Fruit fly (Drosophila melanogaster) whole organism, embryonic: ENCODE measurements around the gene CG14082.

Experiments used
- Aef1 ChIP-seq: fragments of 200-800 bp; sonication (Bioruptor generic); IDR thresholded peaks from 3 replicates; pipeline ENCODE4 v1.3.6; 2022; ENCODE audit warnings: missing biosample characterization, missing genetic modification characterization
- CG10462 ChIP-seq: fragments of 200-800 bp; sonication (Bioruptor generic); optimal IDR thresholded peaks from 2 replicates; lab custom pipeline; 2016; ENCODE audit warnings: missing biosample characterization, missing genetic modification characterization
- CG10543 ChIP-seq: fragments of 200-800 bp; sonication (Bioruptor generic); optimal IDR thresholded peaks from 3 replicates; lab custom pipeline; 2017; ENCODE audit warnings: missing biosample characterization, mild to moderate bottlenecking, missing genetic modification characterization, moderate library complexity
- CG12942 ChIP-seq: fragments of 200-800 bp; sonication (Bioruptor generic); optimal IDR thresholded peaks from 3 replicates; lab custom pipeline; 2016; ENCODE audit warnings: missing biosample characterization, missing genetic modification characterization
- CG13624 ChIP-seq: fragments of 200-800 bp; sonication (Bioruptor generic); optimal IDR thresholded peaks from 2 replicates; lab custom pipeline; 2016; ENCODE audit warnings: missing biosample characterization, missing genetic modification characterization
- CG13894 ChIP-seq: fragments of 200-800 bp; sonication (Bioruptor generic); optimal IDR thresholded peaks from 3 replicates; lab custom pipeline; 2018; ENCODE audit warnings: missing biosample characterization, mild to moderate bottlenecking, missing genetic modification characterization, moderate library complexity
- CG15479 ChIP-seq: fragments of 200-800 bp; sonication (Bioruptor generic); optimal IDR thresholded peaks from 3 replicates; lab custom pipeline; 2019; ENCODE audit warnings: missing biosample characterization, mild to moderate bottlenecking, missing genetic modification characterization, moderate library complexity
- CG15601 ChIP-seq: fragments of 200-800 bp; sonication (Bioruptor generic); optimal IDR thresholded peaks from 3 replicates; lab custom pipeline; 2019; ENCODE audit warnings: missing biosample characterization, mild to moderate bottlenecking, missing genetic modification characterization, moderate library complexity
- CG17912 ChIP-seq: fragments of 200-800 bp; sonication (Bioruptor generic); optimal IDR thresholded peaks from 2 replicates; lab custom pipeline; 2018; ENCODE audit warnings: missing biosample characterization, mild to moderate bottlenecking, missing genetic modification characterization
- CG3065 ChIP-seq: fragments of 200-800 bp; sonication (Bioruptor generic); optimal IDR thresholded peaks from 2 replicates; lab custom pipeline; 2016; ENCODE audit warnings: missing biosample characterization, missing genetic modification characterization
- CG3838 ChIP-seq: fragments of 200-800 bp; sonication (Bioruptor generic); optimal IDR thresholded peaks from 3 replicates; lab custom pipeline; 2016; ENCODE audit warnings: missing biosample characterization, missing genetic modification characterization
- CG43689 ChIP-seq: fragments of 200-800 bp; sonication (Bioruptor generic); IDR thresholded peaks from 2 replicates; pipeline ENCODE4 v1.3.6; 2022; ENCODE audit warnings: missing biosample characterization, missing genetic modification characterization
- CG6272 ChIP-seq: fragments of 200-800 bp; sonication (Bioruptor generic); IDR thresholded peaks from 2 replicates; pipeline ENCODE4 v1.3.6; 2022; ENCODE audit warnings: missing biosample characterization, missing genetic modification characterization
- CG6689 ChIP-seq: fragments of 200-800 bp; sonication (Bioruptor generic); IDR thresholded peaks from 2 replicates; pipeline ENCODE4 v1.3.6; 2022; ENCODE audit warnings: missing biosample characterization, missing genetic modification characterization
- CG6765 ChIP-seq: fragments of 200-800 bp; sonication (Bioruptor generic); optimal IDR thresholded peaks from 3 replicates; lab custom pipeline; 2017; ENCODE audit warnings: missing biosample characterization, mild to moderate bottlenecking, missing genetic modification characterization
- CG7271 ChIP-seq: fragments of 200-800 bp; sonication (Bioruptor generic); optimal IDR thresholded peaks from 2 replicates; lab custom pipeline; 2018; ENCODE audit warnings: missing biosample characterization, mild to moderate bottlenecking, missing genetic modification characterization, moderate library complexity
- CG7786 ChIP-seq: fragments of 200-800 bp; sonication (Bioruptor generic); optimal IDR thresholded peaks from 2 replicates; lab custom pipeline; 2016; ENCODE audit warnings: missing biosample characterization, missing genetic modification characterization
- CG7963 ChIP-seq: fragments of 200-800 bp; sonication (Bioruptor generic); IDR thresholded peaks from 3 replicates; pipeline ENCODE4 v1.3.6; 2022; ENCODE audit warnings: missing biosample characterization, missing genetic modification characterization; ENCODE audit not compliant: partially characterized antibody
- CG8359 ChIP-seq: fragments of 200-800 bp; sonication (Bioruptor generic); optimal IDR thresholded peaks from 2 replicates; lab custom pipeline; 2017; ENCODE audit warnings: missing biosample characterization, mild to moderate bottlenecking, missing genetic modification characterization, borderline replicate concordance
- Fer1 ChIP-seq: fragments of 200-800 bp; sonication (Bioruptor generic); optimal IDR thresholded peaks from 2 replicates; lab custom pipeline; 2017; ENCODE audit warnings: missing biosample characterization, mild to moderate bottlenecking, missing genetic modification characterization
- MBD-R2 ChIP-seq: fragments of 200-800 bp; sonication (Bioruptor generic); IDR thresholded peaks from 2 replicates; pipeline ENCODE4 v1.3.6; 2022; ENCODE audit warnings: missing biosample characterization, missing genetic modification characterization
- MESR4 ChIP-seq: fragments of 200-800 bp; sonication (Bioruptor generic); optimal IDR thresholded peaks from 2 replicates; lab custom pipeline; 2018; ENCODE audit warnings: missing biosample characterization, mild to moderate bottlenecking, missing genetic modification characterization, moderate library complexity
- Neu2 ChIP-seq: fragments of 200-800 bp; sonication (Bioruptor generic); optimal IDR thresholded peaks from 3 replicates; lab custom pipeline; 2016; ENCODE audit warnings: missing biosample characterization, missing genetic modification characterization, borderline replicate concordance
- Oli ChIP-seq: fragments of 200-800 bp; sonication (Bioruptor generic); optimal IDR thresholded peaks from 2 replicates; lab custom pipeline; 2018; ENCODE audit warnings: missing biosample characterization, mild to moderate bottlenecking, missing genetic modification characterization, moderate library complexity
- Ravus ChIP-seq: fragments of 200-800 bp; sonication (Bioruptor generic); IDR thresholded peaks from 2 replicates; pipeline ENCODE4 v1.3.6; 2022; ENCODE audit warnings: missing biosample characterization, missing genetic modification characterization
- TFAM ChIP-seq: fragments of 200-800 bp; sonication (Bioruptor generic); optimal IDR thresholded peaks from 2 replicates; lab custom pipeline; 2017; ENCODE audit warnings: missing biosample characterization, missing genetic modification characterization, inconsistent platforms
- Xbp1 ChIP-seq: fragments of 200-800 bp; sonication (Bioruptor generic); optimal IDR thresholded peaks from 3 replicates; lab custom pipeline; 2016; ENCODE audit warnings: missing biosample characterization, mild to moderate bottlenecking, missing genetic modification characterization
- ara ChIP-seq: fragments of 200-800 bp; sonication (Bioruptor generic); IDR thresholded peaks from 2 replicates; pipeline ENCODE4 v1.3.6; 2022; ENCODE audit warnings: missing biosample characterization, missing genetic modification characterization
- ase ChIP-seq: fragments of 200-800 bp; sonication (Bioruptor generic); IDR thresholded peaks from 3 replicates; pipeline ENCODE4 v1.3.6; 2022; ENCODE audit warnings: missing biosample characterization, missing genetic modification characterization
- br ChIP-seq: fragments of >200 bp; optimal IDR thresholded peaks from 2 replicates; lab custom pipeline; 2017
- cato ChIP-seq: fragments of 200-800 bp; sonication (Bioruptor generic); optimal IDR thresholded peaks from 2 replicates; lab custom pipeline; 2016; ENCODE audit warnings: missing biosample characterization, missing genetic modification characterization, borderline replicate concordance
- crp ChIP-seq, 2 experiments: fragments of 200-800 bp; sonication (Bioruptor generic); optimal IDR thresholded peaks; 2 replicates in 1 of 2; 3 replicates in 1 of 2; lab custom pipeline; 2017; ENCODE audit warnings: missing biosample characterization in 2 of 2, missing genetic modification characterization in 2 of 2, mild to moderate bottlenecking in 1 of 2, moderate library complexity in 1 of 2
- da ChIP-seq: fragments of 200-800 bp; sonication (Bioruptor generic); optimal IDR thresholded peaks from 2 replicates; lab custom pipeline; 2016; ENCODE audit warnings: missing biosample characterization, missing genetic modification characterization
- eyg ChIP-seq: fragments of 200-800 bp; sonication (Bioruptor generic); optimal IDR thresholded peaks from 3 replicates; lab custom pipeline; 2016; ENCODE audit warnings: missing biosample characterization, missing genetic modification characterization
- grn ChIP-seq: fragments of 200-800 bp; sonication (Bioruptor generic); optimal IDR thresholded peaks from 3 replicates; lab custom pipeline; 2017; ENCODE audit warnings: missing biosample characterization, missing genetic modification characterization
- inv ChIP-seq: fragments of 200-800 bp; sonication (Bioruptor generic); IDR thresholded peaks from 2 replicates; pipeline ENCODE4 v1.3.6; 2022; ENCODE audit warnings: missing biosample characterization, missing genetic modification characterization; ENCODE audit not compliant: partially characterized antibody
- jumu ChIP-seq: fragments of 200-800 bp; sonication (Bioruptor generic); optimal IDR thresholded peaks from 3 replicates; lab custom pipeline; 2016; ENCODE audit warnings: missing biosample characterization, missing genetic modification characterization
- kay ChIP-seq: fragments of 200-800 bp; sonication (Bioruptor generic); optimal IDR thresholded peaks from 2 replicates; lab custom pipeline; 2016; ENCODE audit warnings: missing biosample characterization, missing genetic modification characterization
- maf-S ChIP-seq: fragments of 200-800 bp; sonication (Bioruptor generic); optimal IDR thresholded peaks from 2 replicates; lab custom pipeline; 2016; ENCODE audit warnings: missing biosample characterization, missing genetic modification characterization
- otp ChIP-seq: fragments of 200-800 bp; sonication (Bioruptor generic); IDR thresholded peaks from 3 replicates; pipeline ENCODE4, ENCODE4 v1.3.6; 2022; ENCODE audit warnings: missing biosample characterization, missing genetic modification characterization
- p53 ChIP-seq: fragments of 200-800 bp; sonication (Bioruptor generic); optimal IDR thresholded peaks from 2 replicates; lab custom pipeline; 2016; ENCODE audit warnings: missing biosample characterization, missing genetic modification characterization
- pum ChIP-seq: fragments of 200-800 bp; sonication (Bioruptor generic); optimal IDR thresholded peaks from 2 replicates; lab custom pipeline; 2016; ENCODE audit warnings: missing biosample characterization, missing genetic modification characterization
- ro ChIP-seq: fragments of 200-800 bp; sonication (Bioruptor generic); IDR thresholded peaks from 2 replicates; pipeline ENCODE4 v1.3.6; 2022; ENCODE audit warnings: missing biosample characterization, missing genetic modification characterization
- sens-2 ChIP-seq: fragments of 200-800 bp; sonication (Bioruptor generic); IDR thresholded peaks from 2 replicates; pipeline ENCODE4 v1.3.6; 2022; ENCODE audit warnings: missing biosample characterization, missing genetic modification characterization
- sim ChIP-seq: fragments of 200-800 bp; sonication (Bioruptor generic); IDR thresholded peaks from 2 replicates; pipeline ENCODE4 v1.3.6; 2022; ENCODE audit warnings: missing biosample characterization, missing genetic modification characterization
- so ChIP-seq: fragments of 200-800 bp; sonication (Bioruptor generic); IDR thresholded peaks from 3 replicates; pipeline ENCODE4 v1.3.6; 2022; ENCODE audit warnings: missing biosample characterization, missing genetic modification characterization
- sob ChIP-seq: fragments of 200-800 bp; sonication (Bioruptor generic); IDR thresholded peaks from 2 replicates; pipeline ENCODE4 v1.3.6; 2022; ENCODE audit warnings: missing biosample characterization, missing genetic modification characterization
- sqz ChIP-seq: fragments of 200-800 bp; sonication (Bioruptor generic); optimal IDR thresholded peaks from 3 replicates; lab custom pipeline; 2018; ENCODE audit warnings: missing biosample characterization, mild to moderate bottlenecking, missing genetic modification characterization
- tll ChIP-seq, 2 experiments: fragments of 200-800 bp in 1 of 2; fragments of >200 bp in 1 of 2; sonication (Bioruptor generic) in 1 of 2; optimal IDR thresholded peaks; 2 replicates each; lab custom pipeline; 2017 to 2019; ENCODE audit warnings: missing biosample characterization in 2 of 2, missing genetic modification characterization in 2 of 2, mild to moderate bottlenecking in 1 of 2, moderate library complexity in 1 of 2
- tna ChIP-seq: fragments of 200-800 bp; sonication (Bioruptor generic); IDR thresholded peaks from 2 replicates; pipeline ENCODE4 v1.3.6; 2022; ENCODE audit warnings: missing biosample characterization, missing genetic modification characterization; ENCODE audit not compliant: partially characterized antibody
- zfh2 ChIP-seq: fragments of 200-800 bp; sonication (Bioruptor generic); optimal IDR thresholded peaks from 2 replicates; lab custom pipeline; 2016; ENCODE audit warnings: missing biosample characterization, missing genetic modification characterization

The CG14082 gene

dm6 chr3L:19166298-19166937 is 27.6 kb upstream of the CG14082 start (continued):
- no peak for TF ChIP-seq CG17912
- TF ChIP-seq Fer1 (GFP tag; lab: Kevin White, UChicago): no peak
- no peak for TF ChIP-seq Neu2 (GFP tag; lab: Kevin White, UChicago)
- TF ChIP-seq CG7786 (GFP tag; lab: Kevin White, UChicago): no peak
- no peak for TF ChIP-seq CG13894 (tag; lab: Kevin White, UChicago)
- no peak for TF ChIP-seq inv (GFP tag; lab: Robert Waterston, UW)
- peak; percentile 9 for TF ChIP-seq CG10462 (GFP tag; lab: Kevin White, UChicago)
- peak; percentile 49; the same call in 1 of the 3 replicates for TF ChIP-seq so (GFP tag; lab: Robert Waterston, UW)
- TF ChIP-seq CG13624: no peak
- TF ChIP-seq kay (GFP tag; lab: Kevin White, UChicago): no peak
- no peak for TF ChIP-seq grn (GFP tag; lab: Kevin White, UChicago)
- TF ChIP-seq otp: peak; percentile 66; the same call in 1 of the 3 replicates
- TF ChIP-seq sob (GFP tag; lab: Robert Waterston, UW): no peak
- no peak for TF ChIP-seq CG8359 (GFP tag; lab: Kevin White, UChicago)
- no peak for TF ChIP-seq CG43689
- TF ChIP-seq crp (GFP tag; optimal IDR thresholded peaks at IDR 0.05; lab: Kevin White, UChicago): no peak
- no peak for TF ChIP-seq Ravus (GFP tag; lab: Robert Waterston, UW)
- no peak for TF ChIP-seq CG3065
- no peak for TF ChIP-seq CG6689 (GFP tag; lab: Robert Waterston, UW)
- TF ChIP-seq cato (GFP tag; lab: Kevin White, UChicago): peak; percentile 4
- no peak for TF ChIP-seq CG6765 (GFP tag; lab: Kevin White, UChicago)
- peak; percentile 6 for TF ChIP-seq pum (GFP tag; lab: Kevin White, UChicago)
- TF ChIP-seq Oli (tag; lab: Kevin White, UChicago): peak; percentile 27
- TF ChIP-seq sqz (GFP tag; lab: Kevin White, UChicago): peak; percentile 8
- no peak for TF ChIP-seq CG12942 (GFP tag; lab: Kevin White, UChicago)
- TF ChIP-seq CG7963 (GFP tag; lab: Robert Waterston, UW): no peak
- TF ChIP-seq CG7271 (tag; lab: Kevin White, UChicago): no peak
- peak; percentile 25 for TF ChIP-seq Xbp1
- no peak for TF ChIP-seq ase
- no peak for TF ChIP-seq jumu (GFP tag; lab: Kevin White, UChicago)
- TF ChIP-seq sens-2 (GFP tag; lab: Robert Waterston, UW): no peak
- TF ChIP-seq br (lab: Kevin White, UChicago): no peak
- no peak for TF ChIP-seq CG6272 (GFP tag; lab: Robert Waterston, UW)
- TF ChIP-seq MBD-R2 (GFP tag; lab: Robert Waterston, UW): no peak
- TF ChIP-seq CG15601 (tag; lab: Kevin White, UChicago): no peak
- no peak for TF ChIP-seq MESR4 (GFP tag; lab: Kevin White, UChicago)
- TF ChIP-seq ro: no peak
- no peak for TF ChIP-seq CG3838
- no peak for TF ChIP-seq da
- TF ChIP-seq p53 (GFP tag; lab: Kevin White, UChicago): no peak
- TF ChIP-seq CG10543: no peak
- TF ChIP-seq tll (GFP tag; optimal IDR thresholded peaks at IDR 0.05; lab: Kevin White, UChicago): no peak
- TF ChIP-seq eyg (GFP tag; lab: Kevin White, UChicago): no peak
- TF ChIP-seq maf-S (GFP tag; lab: Kevin White, UChicago): no peak
- TF ChIP-seq sim (GFP tag; lab: Robert Waterston, UW): no peak
- no peak for TF ChIP-seq CG15479 (GFP tag; lab: Kevin White, UChicago)
- no peak for TF ChIP-seq TFAM (GFP tag; lab: Kevin White, UChicago)
- no peak for TF ChIP-seq zfh2
- TF ChIP-seq Aef1 (GFP tag; lab: Robert Waterston, UW): no peak
- no peak for TF ChIP-seq ara
- TF ChIP-seq tna (GFP tag; lab: Robert Waterston, UW): no peak
